Worm (Caenorhabditis elegans) whole organism, L1 larva: ENCODE data around the gene C03B8.3.

Experiments
- C04F5.9 ChIP-seq: sonication (generic microtip); optimal IDR thresholded peaks from 2 replicates; lab custom pipeline; 2016; ENCODE audit warnings: missing genetic modification characterization, missing compliant biosample characterization
- C16A3.4 ChIP-seq: fragments of 150-350 bp; optimal IDR thresholded peaks from 2 replicates; lab custom pipeline; 2014; ENCODE audit warnings: missing biosample characterization, missing genetic modification characterization
- F16B12.6 ChIP-seq: fragments of 150-350 bp; optimal IDR thresholded peaks from 2 replicates; lab custom pipeline; 2014; ENCODE audit warnings: missing biosample characterization, missing genetic modification characterization
- Y116A8C.19 ChIP-seq: sonication (generic microtip); optimal IDR thresholded peaks from 2 replicates; lab custom pipeline; 2016; ENCODE audit warnings: missing compliant biosample characterization, missing genetic modification characterization, borderline replicate concordance
- aha-1 ChIP-seq: fragments of 150-350 bp; optimal IDR thresholded peaks from 2 replicates; lab custom pipeline; 2014; ENCODE audit warnings: missing biosample characterization, missing genetic modification characterization
- alr-1 ChIP-seq: fragments of 200-800 bp; sonication (Bioruptor generic); optimal IDR thresholded peaks from 2 replicates; lab custom pipeline; 2018; ENCODE audit warnings: borderline replicate concordance, mild to moderate bottlenecking, missing genetic modification characterization, missing compliant biosample characterization
- ama-1 ChIP-seq: fragments of 150-350 bp; optimal IDR thresholded peaks from 2 replicates; lab custom pipeline; 2014
- blmp-1 ChIP-seq: fragments of 150-350 bp; optimal IDR thresholded peaks from 2 replicates; lab custom pipeline; 2014; ENCODE audit warnings: missing biosample characterization, missing genetic modification characterization
- ceh-82 ChIP-seq, 3 experiments: fragments of 150-350 bp in 1 of 3; sonication (generic microtip) in 2 of 3; optimal IDR thresholded peaks; 2 replicates each; lab custom pipeline; 2014 to 2017; ENCODE audit warnings: missing biosample characterization in 3 of 3, missing genetic modification characterization in 3 of 3
- ces-1 ChIP-seq: fragments of 150-350 bp; optimal IDR thresholded peaks from 2 replicates; lab custom pipeline; 2014; ENCODE audit warnings: missing biosample characterization, missing genetic modification reagents, missing genetic modification characterization
- dpl-1 ChIP-seq, 3 experiments: fragments of 150-350 bp in 2 of 3; sonication (generic microtip) in 1 of 3; optimal IDR thresholded peaks; 2 replicates each; lab custom pipeline; 2014 to 2017; ENCODE audit warnings: missing biosample characterization in 3 of 3, missing genetic modification characterization in 3 of 3, missing genetic modification reagents in 3 of 3
- efl-1 ChIP-seq, 4 experiments: fragments of 150-350 bp; optimal IDR thresholded peaks in 3 of 4; peaks in 1 of 4; 1 replicate in 1 of 4; 2 replicates in 3 of 4; lab custom pipeline; 2014; ENCODE audit warnings: missing biosample characterization in 2 of 4, missing genetic modification characterization in 2 of 4, missing genetic modification reagents in 2 of 4
- egl-13 ChIP-seq: sonication (generic microtip); optimal IDR thresholded peaks from 2 replicates; lab custom pipeline; 2016; ENCODE audit warnings: missing genotype, missing genetic modification reagents, missing genetic modification characterization, missing compliant biosample characterization
- elt-2 ChIP-seq: sonication (generic microtip); optimal IDR thresholded peaks from 2 replicates; lab custom pipeline; 2016; ENCODE audit warnings: missing genetic modification characterization, mild to moderate bottlenecking, inconsistent platforms, missing compliant biosample characterization, missing genetic modification reagents
- fkh-10 ChIP-seq: sonication (generic microtip); optimal IDR thresholded peaks from 2 replicates; lab custom pipeline; 2017; ENCODE audit warnings: missing biosample characterization, missing genetic modification reagents, missing genetic modification characterization
- fkh-4 ChIP-seq: sonication (generic microtip); optimal IDR thresholded peaks from 2 replicates; lab custom pipeline; 2016; ENCODE audit warnings: missing compliant biosample characterization, missing genetic modification characterization, borderline replicate concordance
- hlh-17 ChIP-seq: fragments of 200-800 bp; sonication (Bioruptor generic); optimal IDR thresholded peaks from 2 replicates; lab custom pipeline; 2018; ENCODE audit warnings: missing genetic modification characterization, mild to moderate bottlenecking, missing compliant biosample characterization, moderate library complexity, borderline replicate concordance
- hpl-2 ChIP-seq: fragments of 150-350 bp; optimal IDR thresholded peaks from 2 replicates; lab custom pipeline; 2014; ENCODE audit warnings: missing biosample characterization, missing genetic modification reagents, missing genetic modification characterization
- isw-1 ChIP-seq: fragments of 200-800 bp; sonication (Bioruptor generic); IDR thresholded peaks from 2 replicates; pipeline ENCODE4 v1.3.6; 2022; ENCODE audit warnings: missing genetic modification characterization, missing compliant biosample characterization
- lin-13 ChIP-seq: fragments of 150-350 bp; optimal IDR thresholded peaks from 2 replicates; lab custom pipeline; 2014; ENCODE audit warnings: missing biosample characterization, missing genetic modification reagents, missing genetic modification characterization
- lin-14 ChIP-seq: fragments of 200-800 bp; sonication (Bioruptor generic); optimal IDR thresholded peaks from 2 replicates; lab custom pipeline; 2018; ENCODE audit warnings: mild to moderate bottlenecking, missing genetic modification characterization, moderate library complexity, missing compliant biosample characterization
- lin-15B ChIP-seq: fragments of 150-350 bp; sonication (generic microtip); optimal IDR thresholded peaks from 3 replicates; lab custom pipeline; 2014; ENCODE audit warnings: missing biosample characterization, missing genetic modification characterization
- lin-35 ChIP-seq, 2 experiments: fragments of 150-350 bp; optimal IDR thresholded peaks; 2 replicates each; lab custom pipeline; 2014; ENCODE audit warnings: missing biosample characterization in 2 of 2, missing genetic modification characterization in 2 of 2, missing genetic modification reagents in 2 of 2
- lin-39 ChIP-seq: fragments of 150-350 bp; optimal IDR thresholded peaks from 2 replicates; lab custom pipeline; 2014; ENCODE audit warnings: missing biosample characterization, missing genetic modification reagents, missing genetic modification characterization
- lsy-2 ChIP-seq, 2 experiments: fragments of 150-350 bp; optimal IDR thresholded peaks; 2 replicates each; lab custom pipeline; 2014; ENCODE audit warnings: missing biosample characterization in 2 of 2, missing genetic modification characterization in 2 of 2
- mdl-1 ChIP-seq, 2 experiments: fragments of 150-350 bp; optimal IDR thresholded peaks; 2 replicates each; lab custom pipeline; 2014 to 2017; ENCODE audit warnings: missing biosample characterization in 2 of 2, missing genetic modification characterization in 2 of 2, inconsistent platforms in 1 of 2
- nhr-19 ChIP-seq: fragments of 200-800 bp; sonication (Bioruptor generic); conservative IDR thresholded peaks from 2 replicates; pipeline ENCODE4 v1.3.6; 2022; ENCODE audit warnings: missing genetic modification characterization, missing compliant biosample characterization
- nhr-20 ChIP-seq: sonication (generic microtip); optimal IDR thresholded peaks from 2 replicates; lab custom pipeline; 2016; ENCODE audit warnings: mild to moderate bottlenecking, missing genetic modification characterization, missing compliant biosample characterization
- nhr-47 ChIP-seq: sonication (generic microtip); optimal IDR thresholded peaks from 2 replicates; lab custom pipeline; 2016; ENCODE audit warnings: mild to moderate bottlenecking, missing genetic modification characterization, moderate library complexity, missing compliant biosample characterization
- nhr-71 ChIP-seq: sonication (generic microtip); optimal IDR thresholded peaks from 2 replicates; lab custom pipeline; 2016; ENCODE audit warnings: mild to moderate bottlenecking, missing genetic modification characterization, moderate library complexity, missing compliant biosample characterization
- nhr-76 ChIP-seq: sonication (generic microtip); optimal IDR thresholded peaks from 2 replicates; lab custom pipeline; 2017; ENCODE audit warnings: missing biosample characterization, missing genetic modification characterization
- nhr-85 ChIP-seq: sonication (generic microtip); peaks from one replicate; lab custom pipeline; 2016; ENCODE audit warnings: missing genetic modification characterization, inconsistent platforms, missing compliant biosample characterization
- nhr-90 ChIP-seq: sonication (generic microtip); optimal IDR thresholded peaks from 2 replicates; lab custom pipeline; 2016; ENCODE audit warnings: mild to moderate bottlenecking, missing genetic modification characterization, missing compliant biosample characterization; ENCODE audit not compliant: poor library complexity
- pax-3 ChIP-seq: fragments of 200-800 bp; sonication (Bioruptor generic); optimal IDR thresholded peaks from 2 replicates; lab custom pipeline; 2018; ENCODE audit warnings: mild to moderate bottlenecking, missing genetic modification characterization, moderate library complexity, missing compliant biosample characterization
- skn-1 ChIP-seq: fragments of 150-350 bp; optimal IDR thresholded peaks from 2 replicates; lab custom pipeline; 2014; ENCODE audit warnings: missing biosample characterization, missing genetic modification characterization
- snu-23 ChIP-seq: sonication (generic microtip); optimal IDR thresholded peaks from 2 replicates; lab custom pipeline; 2016; ENCODE audit warnings: missing genetic modification characterization, missing compliant biosample characterization
- sox-4 ChIP-seq: sonication (generic microtip); optimal IDR thresholded peaks from 2 replicates; lab custom pipeline; 2016; ENCODE audit warnings: missing genetic modification characterization, missing compliant biosample characterization
- sptf-1 ChIP-seq: fragments of 150-350 bp; optimal IDR thresholded peaks from 2 replicates; lab custom pipeline; 2014; ENCODE audit warnings: missing biosample characterization, missing genetic modification characterization
- swsn-7 ChIP-seq: sonication (generic microtip); optimal IDR thresholded peaks from 2 replicates; lab custom pipeline; 2016; ENCODE audit warnings: missing genetic modification characterization, missing compliant biosample characterization
- tlp-1 ChIP-seq: fragments of 150-350 bp; optimal IDR thresholded peaks from 2 replicates; lab custom pipeline; 2014; ENCODE audit warnings: missing biosample characterization, missing genetic modification characterization
- unc-30 ChIP-seq: sonication (generic microtip); optimal IDR thresholded peaks from 2 replicates; lab custom pipeline; 2017; ENCODE audit warnings: missing biosample characterization, missing genetic modification characterization
- xbp-1 ChIP-seq: sonication (generic microtip); optimal IDR thresholded peaks from 2 replicates; lab custom pipeline; 2016; ENCODE audit warnings: missing genetic modification characterization, missing compliant biosample characterization
- zip-4 ChIP-seq: fragments of 200-800 bp; sonication (Bioruptor generic); optimal IDR thresholded peaks from 2 replicates; lab custom pipeline; 2018; ENCODE audit warnings: mild to moderate bottlenecking, missing genetic modification characterization, moderate library complexity, missing compliant biosample characterization

Gene C03B8.3

ce11 chrIII:7765974-7766373, 53.9 kb downstream of the C03B8.3 start, which contains the start of gene ZK686.2:
TSS of gene ZK686.2 (minus strand) at chrIII:7766052.
- TF ChIP-seq aha-1 (tag; lab: Kevin White, UChicago) (no peak), nhr-20 (tag; lab: Kevin White, UChicago) (peak; percentile 28), unc-30 (no peak), lin-15B (tag; lab: Kevin White, UChicago) (peak; percentile 27), lin-13 (GFP tag; lab: Kevin White, UChicago) (no peak), C04F5.9 (tag; lab: Kevin White, UChicago) (no peak), F16B12.6 (tag; lab: Kevin White, UChicago) (peak; percentile 29), alr-1 (tag; lab: Kevin White, UChicago) (no peak), Y116A8C.19 (tag; lab: Kevin White, UChicago) (no peak), blmp-1 (tag; lab: Kevin White, UChicago) (peak; percentile 42), mdl-1 (tag; optimal IDR thresholded peaks at IDR 0.05; lab: Kevin White, UChicago) (no peak), nhr-47 (tag; lab: Kevin White, UChicago) (peak; percentile 27), lsy-2 (tag; optimal IDR thresholded peaks at IDR 0.05; lab: Kevin White, UChicago) (peak; percentile 68 to 80), nhr-19 (GFP tag; lab: Robert Waterston, UW) (peak; percentile 4; the same call in 1 of the 2 replicates), lin-35 (GFP tag; optimal IDR thresholded peaks at IDR 0.05; lab: Kevin White, UChicago) (peak; percentile 16 to 37), nhr-71 (peak; percentile 48), isw-1 (GFP tag; lab: Robert Waterston, UW) (peak; percentile 10; the same call in 1 of the 2 replicates), C16A3.4 (tag; lab: Kevin White, UChicago) (peak; percentile 31), tlp-1 (no peak), sox-4 (tag; lab: Kevin White, UChicago) (no peak), lin-39 (tag; lab: Kevin White, UChicago) (peak; percentile 25), nhr-85 (tag; lab: Kevin White, UChicago) (no peak), ces-1 (GFP tag; lab: Kevin White, UChicago) (no peak), elt-2 (tag; lab: Kevin White, UChicago) (no peak), fkh-4 (tag; lab: Kevin White, UChicago) (no peak), nhr-90 (tag; lab: Kevin White, UChicago) (peak; percentile 5), lin-14 (GFP tag; lab: Kevin White, UChicago) (peak; percentile 37), dpl-1 (GFP tag; optimal IDR thresholded peaks at IDR 0.05; lab: Kevin White, UChicago) (peak in 2 of 3 experiments; percentile 19 to 61), ceh-82 (tag; optimal IDR thresholded peaks at IDR 0.05; lab: Kevin White, UChicago) (peak in 2 of 3 experiments; percentile 4 to 22), efl-1 (optimal IDR thresholded peaks at IDR 0.05; lab: Kevin White, UChicago) (peak; percentile 37), efl-1 (GFP tag; optimal IDR thresholded peaks at IDR 0.05 in 1 of 2; lab: Kevin White, UChicago) (peak; percentile 28 to 91), egl-13 (tag; lab: Kevin White, UChicago) (peak; percentile 21), nhr-76 (tag; lab: Kevin White, UChicago) (no peak), hlh-17 (GFP tag; lab: Kevin White, UChicago) (no peak), pax-3 (tag; lab: Kevin White, UChicago) (no peak), zip-4 (GFP tag; lab: Kevin White, UChicago) (no peak), ama-1 (no peak), xbp-1 (tag; lab: Kevin White, UChicago) (peak; percentile 33), swsn-7 (tag; lab: Kevin White, UChicago) (peak; percentile 33), skn-1 (peak; percentile 11), fkh-10 (no peak), snu-23 (GFP tag; lab: Kevin White, UChicago) (no peak), hpl-2 (GFP tag; lab: Kevin White, UChicago) (no peak), sptf-1 (tag; lab: Kevin White, UChicago) (no peak)
- TF ChIP-seq, all 84 proteins: peak for 21
